Worm (Caenorhabditis elegans): ENCODE results near the gene par-5.
A peak's percentile ranks its signal among the peaks of the same experiment; 100 is the strongest.

par-5 gene

ce11 chrIV:11867652-11868232, 46.0 kb upstream of the par-5 start:
- TF ChIP-seq ZK185.1 (tag; optimal IDR thresholded peaks at IDR 0.05; ENCODE audit: poor library complexity, severe bottlenecking) (no peak), ccch-3 (GFP tag; optimal IDR thresholded peaks at IDR 0.05) (no peak), B0261.1 (tag; optimal IDR thresholded peaks at IDR 0.05) (no peak)

ce11 chrIV:11864226-11864625, 42.5 kb upstream of the par-5 start, which contains the start of gene trpa-1:
TSS of gene trpa-1 (plus strand) at chrIV:11864526.
- no peak for TF ChIP-seq ztf-6 (GFP tag; IDR thresholded peaks at IDR 0.05)
- no peak for TF ChIP-seq tbp1 (GFP tag; optimal IDR thresholded peaks at IDR 0.05)
- TF ChIP-seq fkh-3 (tag; optimal IDR thresholded peaks at IDR 0.05): no peak
- no peak for TF ChIP-seq tbx-9 (tag; optimal IDR thresholded peaks at IDR 0.05; ENCODE audit: borderline replicate concordance)
- no peak for TF ChIP-seq xnd-1 (tag; optimal IDR thresholded peaks at IDR 0.05)

DNA sequence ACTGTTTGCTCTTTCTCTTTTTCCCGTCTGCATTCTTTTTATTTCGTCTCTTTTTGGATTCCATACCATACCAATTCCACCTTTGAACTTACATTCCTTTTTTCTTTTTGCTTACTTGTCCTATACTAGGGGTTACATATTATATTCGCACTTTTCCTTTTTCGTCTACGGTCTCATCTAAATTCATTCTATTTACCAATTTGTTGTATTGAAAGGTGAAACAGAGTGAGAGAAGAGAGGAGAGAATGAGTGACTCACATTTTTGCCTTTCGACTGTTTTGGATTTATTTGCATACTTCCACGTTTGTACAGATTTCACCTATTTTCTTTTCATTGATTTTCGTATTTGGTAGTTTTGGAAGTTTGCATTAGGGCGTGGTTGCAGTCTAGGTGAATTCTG, 41.7 kb upstream of the par-5 start:
- TF ChIP-seq ceh-79 (tag; optimal IDR thresholded peaks at IDR 0.05): no peak
- TF ChIP-seq K12H6.12 (tag; optimal IDR thresholded peaks at IDR 0.05): no peak
- TF ChIP-seq aptf-2 (GFP tag; conservative IDR thresholded peaks at IDR 0.05): no peak
- TF ChIP-seq attf-6 (GFP tag; IDR thresholded peaks at IDR 0.05): no peak
- TF ChIP-seq nhr-120 (GFP tag; IDR thresholded peaks at IDR 0.05): no peak

- 0 out of 2 replicates have a peak, but pooled peaks have one; percentile 8 for TF ChIP-seq aptf-3 (GFP tag; IDR thresholded peaks at IDR 0.05)
- TF ChIP-seq ZK185.1 (tag; optimal IDR thresholded peaks at IDR 0.05; ENCODE audit: poor library complexity, severe bottlenecking): no peak
- TF ChIP-seq attf-6 (GFP tag; IDR thresholded peaks at IDR 0.05): peak; percentile 59; the same call in 1 of the 2 replicates
- TF ChIP-seq D2030.7 (GFP tag; IDR thresholded peaks at IDR 0.05): no peak
- TF ChIP-seq madf-8 (GFP tag; conservative IDR thresholded peaks at IDR 0.05): 0 out of 2 replicates have a peak, but pooled peaks have one; percentile 8
- peak; percentile 28; the same call in 1 of the 2 replicates for TF ChIP-seq hmg-1.2 (GFP tag; IDR thresholded peaks at IDR 0.05)
- peak; percentile 75 for TF ChIP-seq B0336.3 (GFP tag; IDR thresholded peaks at IDR 0.05)
- no peak for TF ChIP-seq ceh-27 (GFP tag; optimal IDR thresholded peaks at IDR 0.05)
- TF ChIP-seq F39B2.1 (GFP tag; IDR thresholded peaks at IDR 0.05): 0 out of 2 replicates have a peak, but pooled peaks have one; percentile 48
- TF ChIP-seq lin-54 (GFP tag; optimal IDR thresholded peaks at IDR 0.05): peak; percentile 12
- peak; percentile 62 for TF ChIP-seq madf-6 (GFP tag; IDR thresholded peaks at IDR 0.05)
- TF ChIP-seq B0035.1 (tag; optimal IDR thresholded peaks at IDR 0.05): peak; percentile 7
- peak; percentile 80 for TF ChIP-seq lin-26 (GFP tag; IDR thresholded peaks at IDR 0.05)
- TF ChIP-seq unc-130 (GFP tag; optimal IDR thresholded peaks at IDR 0.05): peak; percentile 36
- TF ChIP-seq attf-5 (GFP tag; optimal IDR thresholded peaks at IDR 0.05): peak; percentile 27
- TF ChIP-seq egrh-3 (GFP tag; IDR thresholded peaks at IDR 0.05): no peak
- TF ChIP-seq cebp-1 (GFP tag; IDR thresholded peaks at IDR 0.05): no peak
- TF ChIP-seq cebp-1 (tag; optimal IDR thresholded peaks at IDR 0.05): peak; percentile 53
- no peak for TF ChIP-seq C06A6.2 (GFP tag; conservative IDR thresholded peaks at IDR 0.05)
- peak; percentile 69 for TF ChIP-seq Y53G8AR.9 (GFP tag; conservative IDR thresholded peaks at IDR 0.05)
- TF ChIP-seq pbrm-1 (GFP tag; IDR thresholded peaks at IDR 0.05): 0 out of 2 replicates have a peak, but pooled peaks have one; percentile 43
- TF ChIP-seq dox-1 (GFP tag; IDR thresholded peaks at IDR 0.05): peak; percentile 28; the same call in 1 of the 2 replicates
- TF ChIP-seq repo-1 (tag; optimal IDR thresholded peaks at IDR 0.05): peak; percentile 46
- peak; percentile 10 for TF ChIP-seq hrde-1 (tag; optimal IDR thresholded peaks at IDR 0.05; ENCODE audit: borderline replicate concordance)
- peak; percentile 47; the same call in 1 of the 2 replicates for TF ChIP-seq nfyb-1 (GFP tag; IDR thresholded peaks at IDR 0.05)
- peak; percentile 47 for TF ChIP-seq mcd-1 (GFP tag; IDR thresholded peaks at IDR 0.05)
- no peak for TF ChIP-seq nhr-80 (tag; optimal IDR thresholded peaks at IDR 0.05)
- TF ChIP-seq him-1 (tag; optimal IDR thresholded peaks at IDR 0.05): no peak
- peak; percentile 20; the same call in 1 of the 2 replicates for TF ChIP-seq nhr-120 (GFP tag; IDR thresholded peaks at IDR 0.05)
These were observed 38.4 kb upstream of the par-5 start, which contains the start of gene mob-1 for ce11 chrIV:11859995-11860605. TSS of gene mob-1 (plus strand) at chrIV:11860555.

All from whole organism, young adult.